Fruit fly (Drosophila melanogaster) whole organism, embryonic: Measurements from ENCODE around the gene Polr3E.

Source experiments
- ATbp ChIP-seq: fragments of 200-800 bp; sonication (Bioruptor generic); optimal IDR thresholded peaks from 2 replicates; lab custom pipeline; 2017; ENCODE audit warnings: missing biosample characterization, mild to moderate bottlenecking, missing genetic modification characterization, missing genetic modification reagents
- Blimp-1 ChIP-seq: fragments of 200-800 bp; sonication (Bioruptor generic); optimal IDR thresholded peaks from 3 replicates; lab custom pipeline; 2018; ENCODE audit warnings: missing biosample characterization, missing genetic modification characterization, mild to moderate bottlenecking, moderate library complexity, missing genetic modification reagents
- CG1024 ChIP-seq: fragments of 200-800 bp; sonication (Bioruptor generic); IDR thresholded peaks from 2 replicates; pipeline ENCODE4 v1.3.6; 2022; ENCODE audit warnings: missing biosample characterization, missing genetic modification characterization
- CG10565 ChIP-seq: fragments of 200-800 bp; sonication (Bioruptor generic); optimal IDR thresholded peaks from 3 replicates; lab custom pipeline; 2016; ENCODE audit warnings: missing biosample characterization, mild to moderate bottlenecking, missing genetic modification characterization
- CG11093 ChIP-seq: fragments of 200-800 bp; sonication (Bioruptor generic); IDR thresholded peaks from 3 replicates; pipeline ENCODE4 v1.3.6; 2022; ENCODE audit warnings: missing biosample characterization, missing genetic modification characterization
- CG15011 ChIP-seq: fragments of 200-800 bp; sonication (Bioruptor generic); optimal IDR thresholded peaks from 3 replicates; lab custom pipeline; 2018; ENCODE audit warnings: missing biosample characterization, mild to moderate bottlenecking, missing genetic modification characterization
- CG15073 ChIP-seq: fragments of 200-800 bp; sonication (Bioruptor generic); optimal IDR thresholded peaks from 2 replicates; lab custom pipeline; 2016; ENCODE audit warnings: missing biosample characterization, missing genetic modification characterization
- CG1529 ChIP-seq: fragments of 200-800 bp; sonication (Bioruptor generic); optimal IDR thresholded peaks from 3 replicates; lab custom pipeline; 2018; ENCODE audit warnings: missing biosample characterization, missing genetic modification characterization
- CG15514 ChIP-seq: fragments of 200-800 bp; sonication (Bioruptor generic); optimal IDR thresholded peaks from 3 replicates; lab custom pipeline; 2017; ENCODE audit warnings: missing biosample characterization, missing genetic modification characterization, mild to moderate bottlenecking, moderate library complexity, missing genetic modification reagents
- CG17385 ChIP-seq: fragments of 200-800 bp; sonication (Bioruptor generic); optimal IDR thresholded peaks from 3 replicates; lab custom pipeline; 2018; ENCODE audit warnings: missing biosample characterization, mild to moderate bottlenecking, missing genetic modification characterization
- CG1792 ChIP-seq: fragments of 200-800 bp; sonication (Bioruptor generic); optimal IDR thresholded peaks from 2 replicates; lab custom pipeline; 2016; ENCODE audit warnings: missing biosample characterization, missing genetic modification characterization
- CG18764 ChIP-seq: fragments of 200-800 bp; sonication (Bioruptor generic); optimal IDR thresholded peaks from 3 replicates; lab custom pipeline; 2016; ENCODE audit warnings: missing biosample characterization, missing genetic modification characterization
- CG2202 ChIP-seq: fragments of 200-800 bp; sonication (Bioruptor generic); optimal IDR thresholded peaks from 2 replicates; lab custom pipeline; 2018; ENCODE audit warnings: missing biosample characterization, mild to moderate bottlenecking, missing genetic modification characterization
- CG30403 ChIP-seq: fragments of 200-800 bp; sonication (Bioruptor generic); optimal IDR thresholded peaks from 3 replicates; lab custom pipeline; 2016; ENCODE audit warnings: missing biosample characterization, missing genetic modification characterization
- CG31388 ChIP-seq: fragments of 200-800 bp; sonication (Bioruptor generic); optimal IDR thresholded peaks from 2 replicates; lab custom pipeline; 2016; ENCODE audit warnings: missing biosample characterization, missing genetic modification characterization
- CG4328 ChIP-seq: fragments of 200-800 bp; sonication (Bioruptor generic); optimal IDR thresholded peaks from 3 replicates; lab custom pipeline; 2017; ENCODE audit warnings: missing biosample characterization, missing genetic modification reagents, missing genetic modification characterization
- CG4404 ChIP-seq: fragments of 200-800 bp; sonication (Bioruptor generic); IDR thresholded peaks from 2 replicates; pipeline ENCODE4 v1.3.6; 2022; ENCODE audit warnings: missing biosample characterization, missing genetic modification characterization
- CG4820 ChIP-seq: fragments of 200-800 bp; sonication (Bioruptor generic); optimal IDR thresholded peaks from 3 replicates; lab custom pipeline; 2016; ENCODE audit warnings: missing biosample characterization, missing genetic modification characterization
- CG8924 ChIP-seq: fragments of 200-800 bp; optimal IDR thresholded peaks from 3 replicates; lab custom pipeline; 2019; ENCODE audit warnings: missing biosample characterization, mild to moderate bottlenecking, missing genetic modification characterization, moderate library complexity
- CG9437 ChIP-seq: fragments of 200-800 bp; sonication (Bioruptor generic); optimal IDR thresholded peaks from 2 replicates; lab custom pipeline; 2018; ENCODE audit warnings: missing biosample characterization, mild to moderate bottlenecking, missing genetic modification characterization
- ERR ChIP-seq: fragments of 200-800 bp; sonication (Bioruptor generic); optimal IDR thresholded peaks from 2 replicates; lab custom pipeline; 2016; ENCODE audit warnings: missing biosample characterization, missing genetic modification characterization
- Gug ChIP-seq: fragments of 200-800 bp; sonication (Bioruptor generic); IDR thresholded peaks from 4 replicates; pipeline ENCODE4 v1.3.6; 2022; ENCODE audit warnings: missing biosample characterization, missing genetic modification characterization
- HLHmδ ChIP-seq: fragments of 200-800 bp; sonication (Bioruptor generic); optimal IDR thresholded peaks from 2 replicates; lab custom pipeline; 2018; ENCODE audit warnings: missing biosample characterization, mild to moderate bottlenecking, missing genetic modification characterization, moderate library complexity
- Hr3 ChIP-seq: fragments of 200-800 bp; sonication (Bioruptor generic); optimal IDR thresholded peaks from 3 replicates; lab custom pipeline; 2016; ENCODE audit warnings: missing biosample characterization, missing genetic modification characterization
- Kr ChIP-seq: fragments of 200-800 bp; sonication (Bioruptor generic); optimal IDR thresholded peaks from 2 replicates; lab custom pipeline; 2017; ENCODE audit warnings: missing biosample characterization, mild to moderate bottlenecking, missing genetic modification characterization
- Lim3 ChIP-seq: fragments of 200-800 bp; sonication (Bioruptor generic); IDR thresholded peaks from 2 replicates; pipeline ENCODE4 v1.3.6; 2022; ENCODE audit warnings: missing biosample characterization, missing genetic modification characterization
- Nf-YB ChIP-seq: fragments of 200-800 bp; sonication (Bioruptor generic); optimal IDR thresholded peaks from 3 replicates; lab custom pipeline; 2019; ENCODE audit warnings: missing biosample characterization, mild to moderate bottlenecking, missing genetic modification characterization, moderate library complexity
- Opbp ChIP-seq: fragments of 200-800 bp; sonication (Bioruptor generic); IDR thresholded peaks from 3 replicates; pipeline ENCODE4 v1.3.6; 2022; ENCODE audit warnings: missing biosample characterization, missing genetic modification characterization; ENCODE audit not compliant: partially characterized antibody
- ase ChIP-seq: fragments of 200-800 bp; sonication (Bioruptor generic); IDR thresholded peaks from 3 replicates; pipeline ENCODE4 v1.3.6; 2022; ENCODE audit warnings: missing biosample characterization, missing genetic modification characterization
- bsh ChIP-seq, 2 experiments: fragments of 200-800 bp; sonication (Bioruptor generic); optimal IDR thresholded peaks; 2 replicates each; lab custom pipeline; 2017 to 2018; ENCODE audit warnings: mild to moderate bottlenecking in 2 of 2, missing biosample characterization in 2 of 2, missing genetic modification characterization in 2 of 2, moderate library complexity in 1 of 2
- crp ChIP-seq, 2 experiments: fragments of 200-800 bp; sonication (Bioruptor generic); optimal IDR thresholded peaks; 2 replicates in 1 of 2; 3 replicates in 1 of 2; lab custom pipeline; 2017; ENCODE audit warnings: missing biosample characterization in 2 of 2, missing genetic modification characterization in 2 of 2, mild to moderate bottlenecking in 1 of 2, moderate library complexity in 1 of 2
- dan ChIP-seq: fragments of 200-800 bp; sonication (Bioruptor generic); IDR thresholded peaks from 2 replicates; pipeline ENCODE4 v1.3.6; 2022; ENCODE audit warnings: missing biosample characterization, missing genetic modification characterization
- danr ChIP-seq: fragments of 200-800 bp; sonication (Bioruptor generic); IDR thresholded peaks from 2 replicates; pipeline ENCODE4 v1.3.6; 2022; ENCODE audit warnings: missing biosample characterization, missing genetic modification characterization
- ems ChIP-seq: fragments of 200-800 bp; sonication (Bioruptor generic); optimal IDR thresholded peaks from 3 replicates; lab custom pipeline; 2016; ENCODE audit warnings: missing biosample characterization, missing genetic modification characterization
- esg ChIP-seq: fragments of 200-800 bp; sonication (Bioruptor generic); conservative IDR thresholded peaks from 2 replicates; pipeline ENCODE4 v1.3.6; 2022; ENCODE audit warnings: missing biosample characterization, missing genetic modification characterization
- fd3F ChIP-seq: fragments of 200-800 bp; sonication (Bioruptor generic); optimal IDR thresholded peaks from 2 replicates; lab custom pipeline; 2018; ENCODE audit warnings: missing biosample characterization, mild to moderate bottlenecking, missing genetic modification characterization, moderate library complexity
- gcm2 ChIP-seq: fragments of 200-800 bp; sonication (Bioruptor generic); optimal IDR thresholded peaks from 2 replicates; lab custom pipeline; 2016; ENCODE audit warnings: missing biosample characterization, missing genetic modification characterization
- gsb-n ChIP-seq: fragments of 200-800 bp; sonication (Bioruptor generic); optimal IDR thresholded peaks from 3 replicates; lab custom pipeline; 2018; ENCODE audit warnings: missing biosample characterization, mild to moderate bottlenecking, missing genetic modification characterization
- inv ChIP-seq: fragments of 200-800 bp; sonication (Bioruptor generic); IDR thresholded peaks from 2 replicates; pipeline ENCODE4 v1.3.6; 2022; ENCODE audit warnings: missing biosample characterization, missing genetic modification characterization; ENCODE audit not compliant: partially characterized antibody
- klu ChIP-seq: fragments of 200-800 bp; sonication (Bioruptor generic); IDR thresholded peaks from 2 replicates; pipeline ENCODE4 v1.3.6; 2022; ENCODE audit warnings: missing biosample characterization, missing genetic modification characterization
- odd ChIP-seq: fragments of 200-800 bp; sonication (Bioruptor generic); optimal IDR thresholded peaks from 2 replicates; lab custom pipeline; 2017; ENCODE audit warnings: missing biosample characterization, mild to moderate bottlenecking, missing genetic modification characterization
- sim ChIP-seq: fragments of 200-800 bp; sonication (Bioruptor generic); IDR thresholded peaks from 2 replicates; pipeline ENCODE4 v1.3.6; 2022; ENCODE audit warnings: missing biosample characterization, missing genetic modification characterization
- tll ChIP-seq, 2 experiments: fragments of 200-800 bp in 1 of 2; fragments of >200 bp in 1 of 2; sonication (Bioruptor generic) in 1 of 2; optimal IDR thresholded peaks; 2 replicates each; lab custom pipeline; 2017 to 2019; ENCODE audit warnings: missing biosample characterization in 2 of 2, missing genetic modification characterization in 2 of 2, mild to moderate bottlenecking in 1 of 2, moderate library complexity in 1 of 2
- tup ChIP-seq: fragments of 200-800 bp; sonication (Bioruptor generic); optimal IDR thresholded peaks from 2 replicates; lab custom pipeline; 2016; ENCODE audit warnings: missing biosample characterization, mild to moderate bottlenecking, missing genetic modification characterization, moderate library complexity
- twi ChIP-seq: fragments of 200-800 bp; optimal IDR thresholded peaks from 2 replicates; lab custom pipeline; 2019; ENCODE audit warnings: missing biosample characterization, mild to moderate bottlenecking, missing genetic modification characterization, moderate library complexity
- tx ChIP-seq: fragments of 200-800 bp; sonication (Bioruptor generic); optimal IDR thresholded peaks from 2 replicates; lab custom pipeline; 2016; ENCODE audit warnings: missing biosample characterization, missing genetic modification characterization
- usp ChIP-seq: fragments of >200 bp; optimal IDR thresholded peaks from 2 replicates; lab custom pipeline; 2017; ENCODE audit warnings: missing biosample characterization, missing genetic modification characterization
- vfl ChIP-seq: fragments of 200-800 bp; sonication (Bioruptor generic); optimal IDR thresholded peaks from 2 replicates; lab custom pipeline; 2016; ENCODE audit warnings: missing biosample characterization, missing genetic modification characterization
- wdn ChIP-seq: fragments of 200-800 bp; sonication (Bioruptor generic); IDR thresholded peaks from 2 replicates; pipeline ENCODE4 v1.3.6; 2022; ENCODE audit warnings: missing biosample characterization, missing genetic modification characterization

Gene Polr3E

dm6 chr3L:21009405-21010120, 22.1 kb upstream of the Polr3E start (continued):
- TF ChIP-seq Lim3 (GFP tag; lab: Robert Waterston, UW) (no peak), danr (GFP tag; lab: Robert Waterston, UW) (0 out of 2 replicates have a peak, but pooled peaks have one; percentile 36), CG18764 (no peak), esg (GFP tag; lab: Robert Waterston, UW) (peak; percentile 42), Gug (GFP tag; lab: Robert Waterston, UW) (peak; percentile 38; the same call in 1 of the 4 replicates), CG30403 (GFP tag; lab: Kevin White, UChicago) (peak; percentile 46), CG1024 (GFP tag; lab: Robert Waterston, UW) (no peak), CG17385 (GFP tag; lab: Kevin White, UChicago) (peak; percentile 9), tx (GFP tag; lab: Kevin White, UChicago) (peak; percentile 49), CG9437 (GFP tag; lab: Kevin White, UChicago) (peak; percentile 4), CG10565 (GFP tag; lab: Kevin White, UChicago) (no peak), odd (GFP tag; lab: Kevin White, UChicago) (no peak), CG15011 (no peak), tup (GFP tag; lab: Kevin White, UChicago) (no peak), CG8924 (tag; lab: Kevin White, UChicago) (peak; percentile 24), CG1529 (no peak), CG4820 (GFP tag; lab: Kevin White, UChicago) (peak; percentile 28), Opbp (no peak; the same call in 2 of the 3 replicates), gsb-n (tag; lab: Kevin White, UChicago) (no peak), usp (GFP tag; lab: Kevin White, UChicago) (no peak), twi (tag; lab: Kevin White, UChicago) (no peak), CG2202 (no peak), klu (GFP tag; lab: Robert Waterston, UW) (no peak), sim (GFP tag; lab: Robert Waterston, UW) (0 out of 2 replicates have a peak, but pooled peaks have one; percentile 53), CG11093 (GFP tag; lab: Robert Waterston, UW) (no peak), HLHmδ (no peak), wdn (GFP tag; lab: Robert Waterston, UW) (0 out of 2 replicates have a peak, but pooled peaks have one; percentile 43), CG15073 (no peak), vfl (GFP tag; lab: Kevin White, UChicago) (no peak), CG4404 (no peak), ATbp (peak; percentile 47), Nf-YB (GFP tag; lab: Kevin White, UChicago) (no peak), fd3F (GFP tag; lab: Kevin White, UChicago) (no peak), Hr3 (peak; percentile 8), inv (GFP tag; lab: Robert Waterston, UW) (no peak), tll (GFP tag; optimal IDR thresholded peaks at IDR 0.05; lab: Kevin White, UChicago) (no peak), CG15514 (peak; percentile 6), crp (GFP tag; optimal IDR thresholded peaks at IDR 0.05; lab: Kevin White, UChicago) (peak in 1 of 2 experiments; percentile 69), dan (GFP tag; lab: Robert Waterston, UW) (no peak), Blimp-1 (peak; percentile 33), gcm2 (GFP tag; lab: Kevin White, UChicago) (no peak), ems (GFP tag; lab: Kevin White, UChicago) (peak; percentile 30), ase (GFP tag; lab: Robert Waterston, UW) (no peak; the same call in 2 of the 3 replicates), ERR (no peak), CG31388 (GFP tag; lab: Kevin White, UChicago) (no peak), CG1792 (no peak), bsh (GFP tag; optimal IDR thresholded peaks at IDR 0.05; lab: Kevin White, UChicago) (peak; percentile 52 to 69), CG4328 (GFP tag; lab: Kevin White, UChicago) (no peak), Kr (no peak)
